Worm (Caenorhabditis elegans) whole organism, midembryonic: ENCODE results near the gene nspc-17.

Experiments
- T22C8.4 ChIP-seq: fragments of 200-800 bp; sonication (Bioruptor generic); IDR thresholded peaks from 2 replicates; pipeline ENCODE4 v1.3.6; 2022; ENCODE audit warnings: missing genetic modification characterization, missing compliant biosample characterization
- cog-1 ChIP-seq: sonication (generic microtip); optimal IDR thresholded peaks from 2 replicates; lab custom pipeline; 2016; ENCODE audit warnings: missing genetic modification characterization, missing compliant biosample characterization
- flt-1 ChIP-seq: fragments of 200-800 bp; sonication (Bioruptor generic); IDR thresholded peaks from 2 replicates; pipeline ENCODE4 v1.3.6; 2022; ENCODE audit warnings: missing genetic modification characterization, missing compliant biosample characterization
- klf-2 ChIP-seq: fragments of 200-800 bp; sonication (Bioruptor generic); conservative IDR thresholded peaks from 2 replicates; pipeline ENCODE4 v1.3.6; 2022; ENCODE audit warnings: missing genetic modification reagents, missing genetic modification characterization, missing compliant biosample characterization
- med-1 ChIP-seq: sonication (generic microtip); optimal IDR thresholded peaks from 2 replicates; lab custom pipeline; 2017; ENCODE audit warnings: missing genetic modification characterization, mild to moderate bottlenecking, missing compliant biosample characterization, antibody characterized with exemption, missing genetic modification reagents; ENCODE audit not compliant: insufficient read depth
- ref-1 ChIP-seq: fragments of 200-800 bp; sonication (Bioruptor generic); conservative IDR thresholded peaks from 2 replicates; pipeline ENCODE4 v1.3.6; 2022; ENCODE audit warnings: missing genetic modification reagents, missing genetic modification characterization, missing compliant biosample characterization
- tab-1 ChIP-seq: fragments of 200-800 bp; sonication (Bioruptor generic); IDR thresholded peaks from 2 replicates; pipeline ENCODE4 v1.3.6; 2022; ENCODE audit warnings: missing genetic modification characterization, missing compliant biosample characterization
- ztf-23 ChIP-seq: fragments of 200-800 bp; sonication (Bioruptor generic); IDR thresholded peaks from 2 replicates; pipeline ENCODE4 v1.3.6; 2022; ENCODE audit warnings: missing genetic modification reagents, missing genetic modification characterization, missing compliant biosample characterization
- ztf-29 ChIP-seq: fragments of 200-800 bp; sonication (Bioruptor generic); IDR thresholded peaks from 2 replicates; pipeline ENCODE4 v1.3.6; 2022; ENCODE audit warnings: missing genetic modification reagents, missing genetic modification characterization, missing compliant biosample characterization

DNA sequence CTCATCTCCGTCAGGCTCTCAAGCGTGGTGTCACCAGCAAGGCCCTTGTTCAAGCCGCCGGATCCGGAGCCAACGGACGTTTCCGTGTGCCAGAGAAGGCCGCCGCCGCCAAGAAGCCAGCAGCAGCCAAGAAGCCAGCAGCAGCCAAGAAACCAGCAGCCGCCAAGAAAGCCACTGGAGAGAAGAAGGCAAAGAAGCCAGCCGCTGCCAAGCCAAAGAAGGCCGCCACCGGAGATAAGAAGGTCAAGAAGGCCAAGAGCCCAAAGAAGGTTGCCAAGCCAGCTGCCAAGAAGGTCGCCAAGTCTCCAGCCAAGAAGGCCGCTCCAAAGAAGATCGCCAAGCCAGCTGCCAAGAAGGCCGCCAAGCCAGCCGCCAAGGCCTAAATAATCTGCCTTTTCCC is 34.5 kb downstream of the nspc-17 start:
- TF ChIP-seq klf-2 (GFP tag; lab: Robert Waterston, UW) (no peak), ref-1 (no peak), flt-1 (no peak; the same call in 1 of the 2 replicates), cog-1 (tag; lab: Kevin White, UChicago) (no peak), med-1 (GFP tag; lab: Kevin White, UChicago) (no peak), ztf-29 (GFP tag; lab: Robert Waterston, UW) (no peak), T22C8.4 (GFP tag; lab: Robert Waterston, UW) (no peak), ztf-23 (0 out of 2 replicates have a peak, but pooled peaks have one; percentile 8), tab-1 (no peak)
